Worm (Caenorhabditis elegans): ENCODE data around the gene acr-21.

The acr-21 gene

DNA sequence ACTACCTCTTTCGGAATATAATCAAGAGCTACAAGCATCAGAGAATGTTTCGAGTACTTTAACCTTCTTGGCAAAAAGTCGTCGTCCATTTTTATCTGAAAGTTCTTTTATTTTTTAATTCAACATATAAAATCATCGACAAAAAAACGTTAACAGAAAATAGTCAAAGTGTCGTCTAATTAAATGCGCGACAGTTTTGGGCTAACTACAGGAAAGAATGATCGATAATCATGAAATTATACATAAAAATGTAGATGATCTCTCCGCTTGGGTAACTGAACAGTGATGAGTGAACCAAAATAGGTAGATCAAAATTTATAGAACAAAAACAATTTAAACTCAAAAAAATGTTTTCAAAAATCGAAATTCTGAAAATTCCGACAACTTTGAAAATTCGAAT is 23.2 kb upstream of the acr-21 start, which contains the start of gene C09E7.8:
Gene C09E7.8, minus strand, starts transcription at position 101 of the 400 bp plus-strand sequence.
- no peak for TF ChIP-seq pax-3 (tag; optimal IDR thresholded peaks at IDR 0.05)

DNA sequence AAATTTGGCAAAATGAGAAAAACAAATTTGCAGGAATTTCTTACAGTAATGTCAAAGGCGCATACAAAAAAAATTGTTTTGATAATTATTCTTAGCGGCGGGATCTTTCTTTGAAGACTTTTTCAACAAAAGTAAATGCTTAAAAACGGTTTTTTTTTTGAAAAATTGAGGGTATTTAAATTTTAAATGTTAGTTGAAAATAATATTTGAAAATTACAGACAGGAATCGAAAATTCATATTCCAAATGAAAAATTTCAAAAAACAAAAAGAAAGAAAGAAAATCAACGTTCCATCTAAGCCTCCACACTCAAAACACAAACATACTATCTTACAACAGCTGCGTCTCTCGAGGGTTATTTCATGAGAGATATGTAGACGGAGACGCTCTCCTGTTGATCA is 4.5 kb upstream of the acr-21 start:
- TF ChIP-seq lin-14 (GFP tag; optimal IDR thresholded peaks at IDR 0.05) (peak; percentile 20), efl-1 (optimal IDR thresholded peaks at IDR 0.05) (no peak), efl-1 (GFP tag; optimal IDR thresholded peaks at IDR 0.05 in 1 of 2) (peak in 1 of 2 experiments; percentile 72), nhr-28 (tag; optimal IDR thresholded peaks at IDR 0.05) (no peak)

DNA sequence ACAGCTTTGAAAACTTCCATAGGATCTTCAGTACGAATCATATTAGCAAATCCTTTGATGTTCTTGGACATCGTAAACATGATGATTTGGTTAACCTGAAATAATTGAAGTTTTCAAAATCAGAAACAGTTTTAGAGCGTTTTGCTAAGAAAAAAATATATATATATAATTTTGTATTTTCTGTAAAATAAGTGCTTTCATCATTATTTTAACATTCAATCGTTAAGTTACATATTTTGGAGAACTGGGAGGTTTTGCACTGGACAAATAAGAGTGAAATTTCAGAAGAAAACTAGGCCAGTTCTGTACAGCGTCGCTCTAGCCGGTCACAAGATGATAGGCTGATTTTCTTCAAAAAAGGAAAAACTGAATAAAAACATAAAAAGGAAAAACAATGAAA is 3.2 kb upstream of the acr-21 start, which contains the start of gene F27B3.6:
Gene F27B3.6, minus strand, starts transcription at position 101 of the 400 bp plus-strand sequence.
- no peak for TF ChIP-seq isw-1 (GFP tag; IDR thresholded peaks at IDR 0.05)

DNA sequence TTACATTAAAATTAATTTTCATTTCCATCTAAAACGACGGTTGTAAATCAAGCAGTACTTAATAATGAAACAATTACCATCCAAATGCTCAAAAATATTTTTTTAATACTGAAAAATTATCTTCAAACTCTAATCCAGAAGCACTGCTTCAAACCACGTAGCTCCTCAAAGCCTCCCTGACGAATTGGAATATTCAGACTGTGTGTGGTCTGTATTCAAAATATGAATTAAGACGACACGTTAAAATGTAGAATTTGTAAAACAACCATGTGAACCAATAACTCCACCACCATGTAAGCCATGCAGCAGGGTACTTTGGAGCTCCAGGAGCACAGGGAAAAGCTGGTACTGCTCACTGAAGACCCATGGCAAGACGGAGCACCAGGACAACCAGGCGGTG is 2.3 kb upstream of the acr-21 start, which contains the start of gene F27B3.8:
Gene F27B3.8, plus strand, starts transcription at position 301 of the 400 bp plus-strand sequence.
- TF ChIP-seq nhr-12 (tag; optimal IDR thresholded peaks at IDR 0.05) (no peak), ztf-4 (tag; optimal IDR thresholded peaks at IDR 0.05) (no peak), lin-14 (GFP tag; optimal IDR thresholded peaks at IDR 0.05) (no peak), elt-2 (tag; optimal IDR thresholded peaks at IDR 0.05) (no peak), hlh-4 (tag; optimal IDR thresholded peaks at IDR 0.05) (no peak)

DNA sequence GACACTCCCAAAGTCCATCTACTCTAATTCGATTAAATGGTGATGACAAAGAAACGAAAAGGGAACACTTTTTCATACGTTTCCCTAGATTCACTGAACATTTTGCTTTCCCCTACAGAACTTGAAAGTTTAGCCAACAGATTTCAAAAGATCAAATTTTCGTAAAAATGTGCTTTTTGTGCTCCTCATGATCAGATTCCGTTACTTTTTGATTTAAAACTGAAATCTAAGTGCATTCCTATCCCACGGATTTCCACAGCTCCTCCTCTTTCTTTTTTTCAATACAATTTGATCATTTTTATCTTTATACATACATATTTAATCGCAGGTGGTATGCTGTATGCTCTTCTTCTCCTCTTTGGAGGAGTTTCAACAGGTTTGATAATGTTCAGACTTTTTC is 5.9 kb downstream of the acr-21 start, which contains the start of gene ddo-3:
Gene ddo-3, plus strand, starts transcription at position 301 of the 400 bp plus-strand sequence.
- TF ChIP-seq C16A3.4 (tag; optimal IDR thresholded peaks at IDR 0.05) = no peak
- TF ChIP-seq C04F5.9 (tag; optimal IDR thresholded peaks at IDR 0.05) = no peak
- TF ChIP-seq zip-4 (GFP tag; optimal IDR thresholded peaks at IDR 0.05) = no peak
- TF ChIP-seq F16B12.6 (tag; optimal IDR thresholded peaks at IDR 0.05) = no peak
- TF ChIP-seq lin-13 (GFP tag; optimal IDR thresholded peaks at IDR 0.05) = no peak
- TF ChIP-seq nhr-76 (tag; optimal IDR thresholded peaks at IDR 0.05) = no peak
- no peak for TF ChIP-seq elt-2 (tag; optimal IDR thresholded peaks at IDR 0.05)
- no peak for TF ChIP-seq dsc-1 (tag; optimal IDR thresholded peaks at IDR 0.05)
- no peak for TF ChIP-seq mab-9 (GFP tag; IDR thresholded peaks at IDR 0.05)
- no peak for TF ChIP-seq skn-1 (tag; optimal IDR thresholded peaks at IDR 0.05)

DNA sequence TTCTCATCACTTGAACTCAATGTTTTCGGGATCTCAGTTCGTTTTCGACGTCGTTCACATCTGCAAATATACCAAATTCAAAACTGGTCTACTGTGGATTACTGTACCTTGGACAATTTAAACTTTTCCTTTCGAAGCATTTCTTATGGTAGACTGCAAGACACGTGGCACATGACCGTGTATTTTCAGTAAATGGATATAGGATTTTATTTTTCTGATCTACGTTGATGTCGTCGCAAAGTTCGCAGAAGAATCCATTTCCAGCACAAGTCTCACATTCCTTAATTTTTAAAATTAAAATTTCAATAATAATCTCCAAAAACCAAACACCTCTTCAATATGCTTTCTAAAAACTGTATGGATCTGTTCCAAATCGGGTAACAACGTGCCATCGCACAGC is 7.8 kb downstream of the acr-21 start:
- TF ChIP-seq unc-86 (tag; optimal IDR thresholded peaks at IDR 0.05) (no peak), unc-30 (tag; optimal IDR thresholded peaks at IDR 0.05) (no peak), dsc-1 (tag; optimal IDR thresholded peaks at IDR 0.05) (no peak), egl-13 (tag; optimal IDR thresholded peaks at IDR 0.05) (no peak), sptf-1 (tag; optimal IDR thresholded peaks at IDR 0.05) (no peak), fos-1 (tag; optimal IDR thresholded peaks at IDR 0.05) (no peak), aly-2 (tag; optimal IDR thresholded peaks at IDR 0.05) (no peak), nhr-11 (tag; optimal IDR thresholded peaks at IDR 0.05) (no peak), lin-39 (tag; optimal IDR thresholded peaks at IDR 0.05) (no peak), C16A3.4 (tag; optimal IDR thresholded peaks at IDR 0.05) (no peak), sup-37 (GFP tag; optimal IDR thresholded peaks at IDR 0.05) (no peak), mab-9 (GFP tag; IDR thresholded peaks at IDR 0.05) (no peak)

DNA sequence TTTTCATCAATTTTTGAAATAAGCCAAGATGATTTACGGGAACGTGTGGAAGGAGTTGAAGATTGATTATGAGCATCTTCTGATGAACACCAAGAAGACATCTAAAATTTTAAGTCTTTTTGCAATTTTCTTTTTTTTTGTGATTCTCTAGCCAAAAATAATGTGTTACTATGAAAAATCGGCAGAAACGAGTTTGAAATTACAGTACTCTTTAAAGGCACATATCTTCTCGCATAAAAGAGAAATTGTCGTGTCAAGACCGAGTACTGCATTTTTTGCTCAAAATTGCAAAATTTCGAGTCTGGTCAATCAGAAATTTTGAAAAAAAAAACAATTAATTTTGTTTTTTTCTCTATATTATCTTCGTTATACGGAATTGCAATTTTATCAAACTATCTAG is 10.4 kb downstream of the acr-21 start, which contains the start of gene F20H11.1:
Gene F20H11.1, minus strand, starts transcription at position 101 of the 400 bp plus-strand sequence.
- no peak for TF ChIP-seq lir-3 (tag; optimal IDR thresholded peaks at IDR 0.05; ENCODE audit: poor library complexity)
- no peak for TF ChIP-seq egl-27 (tag; optimal IDR thresholded peaks at IDR 0.05)
- no peak for TF ChIP-seq jun-1 (tag; optimal IDR thresholded peaks at IDR 0.05)
- TF ChIP-seq ceh-90 (tag; optimal IDR thresholded peaks at IDR 0.05) = no peak
- no peak for TF ChIP-seq zag-1 (tag; optimal IDR thresholded peaks at IDR 0.05)
- no peak for TF ChIP-seq efl-1 (optimal IDR thresholded peaks at IDR 0.05)
- peak in 1 of 2 experiments; percentile 63 for TF ChIP-seq efl-1 (GFP tag; optimal IDR thresholded peaks at IDR 0.05 in 1 of 2)
- TF ChIP-seq nhr-85 (tag) = peak; percentile 5
- no peak for TF ChIP-seq skn-1 (tag; optimal IDR thresholded peaks at IDR 0.05)
- no peak for TF ChIP-seq nhr-47 (tag; optimal IDR thresholded peaks at IDR 0.05)
- no peak for TF ChIP-seq swsn-7 (tag; optimal IDR thresholded peaks at IDR 0.05)

All from whole organism, L1 larva.